Fruit fly (Drosophila melanogaster) whole organism, embryonic: ENCODE results near the gene CG31637.

Source experiments
- Aef1 ChIP-seq: fragments of 200-800 bp; sonication (Bioruptor generic); IDR thresholded peaks from 3 replicates; pipeline ENCODE4 v1.3.6; 2022; ENCODE audit warnings: missing biosample characterization, missing genetic modification characterization
- B-H1 ChIP-seq: fragments of 200-800 bp; sonication (Bioruptor generic); IDR thresholded peaks from 3 replicates; pipeline ENCODE4 v1.3.6; 2022; ENCODE audit warnings: missing biosample characterization, missing genetic modification characterization
- Blimp-1 ChIP-seq: fragments of 200-800 bp; sonication (Bioruptor generic); optimal IDR thresholded peaks from 3 replicates; lab custom pipeline; 2018; ENCODE audit warnings: missing biosample characterization, missing genetic modification characterization, mild to moderate bottlenecking, moderate library complexity, missing genetic modification reagents
- CG10321 ChIP-seq: fragments of 200-800 bp; sonication (Bioruptor generic); IDR thresholded peaks from 2 replicates; pipeline ENCODE4 v1.3.6; 2022; ENCODE audit warnings: missing biosample characterization, missing genetic modification characterization
- CG11093 ChIP-seq: fragments of 200-800 bp; sonication (Bioruptor generic); IDR thresholded peaks from 3 replicates; pipeline ENCODE4 v1.3.6; 2022; ENCODE audit warnings: missing biosample characterization, missing genetic modification characterization
- CG11456 ChIP-seq: fragments of 200-800 bp; sonication (Bioruptor generic); IDR thresholded peaks from 3 replicates; pipeline ENCODE4 v1.3.6; 2022; ENCODE audit warnings: missing biosample characterization, missing genetic modification characterization
- CG11696 ChIP-seq: fragments of 200-800 bp; sonication (Bioruptor generic); IDR thresholded peaks from 2 replicates; pipeline ENCODE4 v1.3.6; 2022; ENCODE audit warnings: missing biosample characterization, missing genetic modification characterization
- CG12942 ChIP-seq: fragments of 200-800 bp; sonication (Bioruptor generic); optimal IDR thresholded peaks from 3 replicates; lab custom pipeline; 2016; ENCODE audit warnings: missing biosample characterization, missing genetic modification characterization
- CG14860 ChIP-seq: fragments of 200-800 bp; sonication (Bioruptor generic); IDR thresholded peaks from 3 replicates; pipeline ENCODE4 v1.3.6; 2022; ENCODE audit warnings: missing biosample characterization, missing genetic modification characterization; ENCODE audit not compliant: partially characterized antibody
- CG16863 ChIP-seq: fragments of 200-800 bp; sonication (Bioruptor generic); optimal IDR thresholded peaks from 3 replicates; lab custom pipeline; 2016; ENCODE audit warnings: missing biosample characterization, missing genetic modification characterization
- CG17328 ChIP-seq: fragments of 200-800 bp; sonication (Bioruptor generic); IDR thresholded peaks from 2 replicates; pipeline ENCODE4 v1.3.6; 2022; ENCODE audit warnings: missing biosample characterization, missing genetic modification characterization
- CG1792 ChIP-seq: fragments of 200-800 bp; sonication (Bioruptor generic); optimal IDR thresholded peaks from 2 replicates; lab custom pipeline; 2016; ENCODE audit warnings: missing biosample characterization, missing genetic modification characterization
- CG3726 ChIP-seq: fragments of 200-800 bp; sonication (Bioruptor generic); IDR thresholded peaks from 3 replicates; pipeline ENCODE4, ENCODE4 v1.3.6; 2022; ENCODE audit warnings: missing biosample characterization, missing genetic modification characterization
- CG3838 ChIP-seq: fragments of 200-800 bp; sonication (Bioruptor generic); optimal IDR thresholded peaks from 3 replicates; lab custom pipeline; 2016; ENCODE audit warnings: missing biosample characterization, missing genetic modification characterization
- CG4404 ChIP-seq: fragments of 200-800 bp; sonication (Bioruptor generic); IDR thresholded peaks from 2 replicates; pipeline ENCODE4 v1.3.6; 2022; ENCODE audit warnings: missing biosample characterization, missing genetic modification characterization
- CG5180 ChIP-seq: fragments of 200-800 bp; sonication (Bioruptor generic); optimal IDR thresholded peaks from 3 replicates; lab custom pipeline; 2017; ENCODE audit warnings: missing biosample characterization, missing genetic modification characterization, mild to moderate bottlenecking, moderate library complexity, missing genetic modification reagents
- CG6254 ChIP-seq: fragments of 200-800 bp; sonication (Bioruptor generic); optimal IDR thresholded peaks from 3 replicates; lab custom pipeline; 2017; ENCODE audit warnings: mild to moderate bottlenecking, missing biosample characterization, missing genetic modification reagents, missing genetic modification characterization
- CG6689 ChIP-seq: fragments of 200-800 bp; sonication (Bioruptor generic); IDR thresholded peaks from 2 replicates; pipeline ENCODE4 v1.3.6; 2022; ENCODE audit warnings: missing biosample characterization, missing genetic modification characterization
- CG6791 ChIP-seq: fragments of 200-800 bp; sonication (Bioruptor generic); IDR thresholded peaks from 3 replicates; pipeline ENCODE4 v1.3.6; 2022; ENCODE audit warnings: missing biosample characterization, missing genetic modification characterization; ENCODE audit not compliant: partially characterized antibody
- CG7839 ChIP-seq: fragments of 200-800 bp; sonication (Bioruptor generic); optimal IDR thresholded peaks from 3 replicates; lab custom pipeline; 2018; ENCODE audit warnings: missing biosample characterization, mild to moderate bottlenecking, missing genetic modification characterization, moderate library complexity
- CHES-1-like ChIP-seq: fragments of 200-800 bp; sonication (Bioruptor generic); optimal IDR thresholded peaks from 2 replicates; lab custom pipeline; 2016; ENCODE audit warnings: missing biosample characterization, missing genetic modification characterization
- CoRest ChIP-seq: fragments of 200-800 bp; sonication (Bioruptor generic); optimal IDR thresholded peaks from 3 replicates; lab custom pipeline; 2018; ENCODE audit warnings: missing biosample characterization, mild to moderate bottlenecking, missing genetic modification characterization, moderate library complexity
- D ChIP-seq, 2 experiments: fragments of 200-800 bp in 1 of 2; fragments of >200 bp in 1 of 2; sonication (Bioruptor generic) in 1 of 2; optimal IDR thresholded peaks; 2 replicates in 1 of 2; 3 replicates in 1 of 2; lab custom pipeline; 2017; ENCODE audit warnings: mild to moderate bottlenecking in 1 of 2, missing biosample characterization in 1 of 2, missing genetic modification characterization in 1 of 2, missing genetic modification reagents in 1 of 2
- D19B ChIP-seq: fragments of 200-800 bp; sonication (Bioruptor generic); optimal IDR thresholded peaks from 2 replicates; lab custom pipeline; 2017; ENCODE audit warnings: missing biosample characterization, mild to moderate bottlenecking, missing genetic modification characterization
- Ets65A ChIP-seq: fragments of 200-800 bp; sonication (Bioruptor generic); peaks from one replicate; lab custom pipeline; 2016; ENCODE audit warnings: missing biosample characterization, missing genetic modification characterization
- H15 ChIP-seq: fragments of 200-800 bp; sonication (Bioruptor generic); IDR thresholded peaks from 3 replicates; pipeline ENCODE4 v1.3.6; 2022; ENCODE audit warnings: missing biosample characterization, missing genetic modification characterization
- Nf-YC ChIP-seq: fragments of 200-800 bp; optimal IDR thresholded peaks from 3 replicates; lab custom pipeline; 2019; ENCODE audit warnings: missing biosample characterization, mild to moderate bottlenecking, missing genetic modification characterization, moderate library complexity
- NfI ChIP-seq: fragments of 200-800 bp; sonication (Bioruptor generic); optimal IDR thresholded peaks from 3 replicates; lab custom pipeline; 2018; ENCODE audit warnings: missing biosample characterization, mild to moderate bottlenecking, missing genetic modification characterization, moderate library complexity
- Ravus ChIP-seq: fragments of 200-800 bp; sonication (Bioruptor generic); IDR thresholded peaks from 2 replicates; pipeline ENCODE4 v1.3.6; 2022; ENCODE audit warnings: missing biosample characterization, missing genetic modification characterization
- Scr ChIP-seq: fragments of 200-800 bp; sonication (Bioruptor generic); IDR thresholded peaks from 2 replicates; pipeline ENCODE4 v1.3.6; 2022; ENCODE audit warnings: missing biosample characterization, missing genetic modification characterization; ENCODE audit not compliant: partially characterized antibody
- Ssrp ChIP-seq: fragments of 200-800 bp; sonication (Bioruptor generic); optimal IDR thresholded peaks from 2 replicates; lab custom pipeline; 2018; ENCODE audit warnings: missing biosample characterization, mild to moderate bottlenecking, missing genetic modification characterization, moderate library complexity
- bcd ChIP-seq: fragments of 200-800 bp; sonication (Bioruptor generic); optimal IDR thresholded peaks from 2 replicates; lab custom pipeline; 2017; ENCODE audit warnings: missing biosample characterization, mild to moderate bottlenecking, missing genetic modification characterization
- caup ChIP-seq: fragments of 200-800 bp; sonication (Bioruptor generic); optimal IDR thresholded peaks from 3 replicates; lab custom pipeline; 2017; ENCODE audit warnings: missing biosample characterization, mild to moderate bottlenecking, missing genetic modification characterization, moderate library complexity; ENCODE audit not compliant: severe bottlenecking
- chif ChIP-seq, 2 experiments: fragments of 200-800 bp; sonication (Bioruptor generic); optimal IDR thresholded peaks; 3 replicates each; lab custom pipeline; 2016; ENCODE audit warnings: missing biosample characterization in 2 of 2, missing genetic modification characterization in 2 of 2
- emc ChIP-seq: fragments of 200-800 bp; sonication (Bioruptor generic); optimal IDR thresholded peaks from 2 replicates; lab custom pipeline; 2016; ENCODE audit warnings: missing biosample characterization, missing genetic modification characterization
- ewg ChIP-seq: fragments of 200-800 bp; sonication (Bioruptor generic); optimal IDR thresholded peaks from 3 replicates; lab custom pipeline; 2017; ENCODE audit warnings: mild to moderate bottlenecking, missing biosample characterization, missing genetic modification reagents, missing genetic modification characterization
- grn ChIP-seq: fragments of 200-800 bp; sonication (Bioruptor generic); optimal IDR thresholded peaks from 3 replicates; lab custom pipeline; 2017; ENCODE audit warnings: missing biosample characterization, missing genetic modification characterization
- inv ChIP-seq: fragments of 200-800 bp; sonication (Bioruptor generic); IDR thresholded peaks from 2 replicates; pipeline ENCODE4 v1.3.6; 2022; ENCODE audit warnings: missing biosample characterization, missing genetic modification characterization; ENCODE audit not compliant: partially characterized antibody
- nom ChIP-seq: fragments of 200-800 bp; sonication (Bioruptor generic); optimal IDR thresholded peaks from 2 replicates; lab custom pipeline; 2017; ENCODE audit warnings: missing biosample characterization, missing genetic modification characterization, mild to moderate bottlenecking, moderate library complexity, missing genetic modification reagents
- otp ChIP-seq: fragments of 200-800 bp; sonication (Bioruptor generic); IDR thresholded peaks from 3 replicates; pipeline ENCODE4, ENCODE4 v1.3.6; 2022; ENCODE audit warnings: missing biosample characterization, missing genetic modification characterization
- rib ChIP-seq: fragments of 200-800 bp; sonication (Bioruptor generic); IDR thresholded peaks from 2 replicates; pipeline ENCODE4 v1.3.6; 2022; ENCODE audit warnings: missing biosample characterization, missing genetic modification characterization
- sc ChIP-seq, 3 experiments: fragments of >200 bp in 2 of 3; fragments of 200-800 bp in 1 of 3; sonication (Bioruptor generic) in 1 of 3; optimal IDR thresholded peaks; 2 replicates in 2 of 3; 3 replicates in 1 of 3; lab custom pipeline; 2017; ENCODE audit warnings: mild to moderate bottlenecking in 1 of 3, missing biosample characterization in 1 of 3, missing genetic modification characterization in 1 of 3, missing genetic modification reagents in 1 of 3
- schlank ChIP-seq: fragments of 200-800 bp; sonication (Bioruptor generic); optimal IDR thresholded peaks from 2 replicates; lab custom pipeline; 2018; ENCODE audit warnings: missing biosample characterization, mild to moderate bottlenecking, missing genetic modification characterization
- sd ChIP-seq: fragments of 200-800 bp; sonication (Bioruptor generic); optimal IDR thresholded peaks from 3 replicates; lab custom pipeline; 2018; ENCODE audit warnings: missing biosample characterization, mild to moderate bottlenecking, missing genetic modification characterization, moderate library complexity
- shn ChIP-seq: fragments of 200-800 bp; sonication (Bioruptor generic); optimal IDR thresholded peaks from 3 replicates; lab custom pipeline; 2016; ENCODE audit warnings: missing biosample characterization, missing genetic modification characterization
- sima ChIP-seq: fragments of 200-800 bp; sonication (Bioruptor generic); optimal IDR thresholded peaks from 2 replicates; lab custom pipeline; 2016; ENCODE audit warnings: missing biosample characterization, missing genetic modification characterization
- sqz ChIP-seq: fragments of 200-800 bp; sonication (Bioruptor generic); optimal IDR thresholded peaks from 3 replicates; lab custom pipeline; 2018; ENCODE audit warnings: missing biosample characterization, mild to moderate bottlenecking, missing genetic modification characterization
- tio ChIP-seq: fragments of 200-800 bp; sonication (Bioruptor generic); optimal IDR thresholded peaks from 2 replicates; lab custom pipeline; 2017; ENCODE audit warnings: missing biosample characterization, missing genetic modification characterization, inconsistent platforms
- zfh2 ChIP-seq: fragments of 200-800 bp; sonication (Bioruptor generic); optimal IDR thresholded peaks from 2 replicates; lab custom pipeline; 2016; ENCODE audit warnings: missing biosample characterization, missing genetic modification characterization

Gene CG31637

DNA sequence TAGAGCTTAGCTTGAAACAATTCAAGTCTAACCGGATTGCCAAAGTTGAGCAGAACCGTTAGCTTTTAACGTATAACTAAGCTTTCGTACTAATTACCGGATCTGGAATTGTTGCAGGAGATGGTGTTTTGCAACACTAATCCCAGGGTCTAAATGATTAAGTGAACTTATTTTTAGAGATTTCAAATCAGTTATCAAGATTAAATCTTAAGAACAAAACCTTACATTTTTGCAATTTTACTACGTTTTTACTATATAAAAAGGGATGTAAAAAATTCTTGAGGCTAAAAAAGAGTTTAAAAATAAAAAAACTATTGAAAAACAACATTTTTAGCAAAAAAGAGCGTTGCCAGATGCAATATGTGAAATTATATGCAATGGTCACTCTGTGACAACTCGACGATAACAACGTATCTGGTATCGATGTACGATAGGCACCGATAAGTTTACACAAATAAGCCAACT lies 9.7 kb upstream of the CG31637 start, which contains the start of the genes KFase and epsilonCOP (continued):
- no peak for TF ChIP-seq D (optimal IDR thresholded peaks at IDR 0.05; lab: Kevin White, UChicago)
- TF ChIP-seq D (GFP tag; optimal IDR thresholded peaks at IDR 0.05; lab: Kevin White, UChicago): no peak
- peak; percentile 6 for TF ChIP-seq emc
- TF ChIP-seq CG17328 (GFP tag; lab: Robert Waterston, UW): peak; percentile 26; the same call in 1 of the 2 replicates
- peak; percentile 45 for TF ChIP-seq CG16863
- peak; percentile 63 for TF ChIP-seq sd
- TF ChIP-seq tio (GFP tag; lab: Kevin White, UChicago): no peak
- TF ChIP-seq sqz (GFP tag; lab: Kevin White, UChicago): peak; percentile 53
- peak; percentile 60 for TF ChIP-seq caup (GFP tag; lab: Kevin White, UChicago)
- TF ChIP-seq CG11093 (GFP tag; lab: Robert Waterston, UW): 0 out of 3 replicates have a peak, but pooled peaks have one; percentile 12
- 0 out of 2 replicates have a peak, but pooled peaks have one; percentile 30 for TF ChIP-seq rib
- no peak for TF ChIP-seq nom (GFP tag; lab: Kevin White, UChicago)
- peak; percentile 45 for TF ChIP-seq CG7839 (tag; lab: Kevin White, UChicago)
- peak; percentile 34 for TF ChIP-seq shn (GFP tag; lab: Kevin White, UChicago)
- no peak for TF ChIP-seq CG11696
- TF ChIP-seq CG12942: peak; percentile 71
- no peak for TF ChIP-seq CG10321 (GFP tag; lab: Robert Waterston, UW)
- peak; percentile 36 for TF ChIP-seq CG6254 (GFP tag; lab: Kevin White, UChicago)
- TF ChIP-seq NfI: peak; percentile 62
- peak; percentile 59 for TF ChIP-seq bcd
- no peak; the same call in 1 of the 3 replicates for TF ChIP-seq CG14860 (GFP tag; lab: Robert Waterston, UW)
- 0 out of 3 replicates have a peak, but pooled peaks have one; percentile 52 for TF ChIP-seq CG11456
- TF ChIP-seq Blimp-1: peak; percentile 49
- no peak for TF ChIP-seq B-H1 (GFP tag; lab: Robert Waterston, UW)
- TF ChIP-seq Ssrp: peak; percentile 20
- TF ChIP-seq CG3726 (GFP tag; lab: Robert Waterston, UW): no peak
- TF ChIP-seq sima (GFP tag; lab: Kevin White, UChicago): peak; percentile 40
- 0 out of 3 replicates have a peak, but pooled peaks have one; percentile 12 for TF ChIP-seq Aef1 (GFP tag; lab: Robert Waterston, UW)
- peak; percentile 34 to 36 for TF ChIP-seq chif (GFP tag; optimal IDR thresholded peaks at IDR 0.05; lab: Kevin White, UChicago)
- TF ChIP-seq CHES-1-like (GFP tag; lab: Kevin White, UChicago): peak; percentile 62
- peak; percentile 80 for TF ChIP-seq CoRest (tag; lab: Kevin White, UChicago)
- peak; percentile 66 for TF ChIP-seq Nf-YC (tag; lab: Kevin White, UChicago)
- TF ChIP-seq schlank (tag; lab: Kevin White, UChicago): no peak
- peak; percentile 75 for TF ChIP-seq grn (GFP tag; lab: Kevin White, UChicago)
- TF ChIP-seq CG4404 (GFP tag; lab: Robert Waterston, UW): peak; percentile 15; the same call in 1 of the 2 replicates
- peak; percentile 5 for TF ChIP-seq D19B (GFP tag; lab: Kevin White, UChicago)
- TF ChIP-seq Ravus (GFP tag; lab: Robert Waterston, UW): no peak
- no peak for TF ChIP-seq otp (GFP tag; lab: Robert Waterston, UW)
- no peak for TF ChIP-seq CG5180 (GFP tag; lab: Kevin White, UChicago)
- peak; percentile 81 for TF ChIP-seq CG6791
- peak; percentile 73 for TF ChIP-seq Scr (GFP tag; lab: Robert Waterston, UW)
- peak; percentile 40 for TF ChIP-seq CG1792 (GFP tag; lab: Kevin White, UChicago)
- no peak for TF ChIP-seq ewg (GFP tag; lab: Kevin White, UChicago)
- peak; percentile 59 for TF ChIP-seq zfh2 (GFP tag; lab: Kevin White, UChicago)
- no peak for TF ChIP-seq sc (optimal IDR thresholded peaks at IDR 0.05; lab: Kevin White, UChicago)
- TF ChIP-seq sc (GFP tag; optimal IDR thresholded peaks at IDR 0.05; lab: Kevin White, UChicago): peak; percentile 15
- TF ChIP-seq H15 (GFP tag; lab: Robert Waterston, UW): no peak
- TF ChIP-seq inv (GFP tag; lab: Robert Waterston, UW): peak; percentile 61
- no peak for TF ChIP-seq CG3838
- no peak for TF ChIP-seq CG6689 (GFP tag; lab: Robert Waterston, UW)
- TF ChIP-seq Ets65A (GFP tag; lab: Kevin White, UChicago): peak; percentile 95
